Worm (Caenorhabditis elegans) whole organism, L4 larva: ENCODE measurements around the gene lipl-2.

Source experiments
- R02D3.7 ChIP-seq: fragments of 150-350 bp; sonication (generic microtip); optimal IDR thresholded peaks from 3 replicates; lab custom pipeline; 2014; ENCODE audit warnings: missing biosample characterization, missing genetic modification characterization
- T26A8.4 ChIP-seq: fragments of 200-800 bp; sonication (Bioruptor generic); IDR thresholded peaks from 2 replicates; pipeline ENCODE4 v1.3.6; 2022; ENCODE audit warnings: missing genetic modification characterization, missing compliant biosample characterization
- ZK337.2 ChIP-seq: fragments of 200-800 bp; sonication (Bioruptor generic); IDR thresholded peaks from 2 replicates; pipeline ENCODE4 v1.3.6; 2022; ENCODE audit warnings: missing genetic modification reagents, missing genetic modification characterization, missing compliant biosample characterization
- ZK546.5 ChIP-seq, 2 experiments: sonication (generic microtip); optimal IDR thresholded peaks; 2 replicates each; lab custom pipeline; 2017; ENCODE audit warnings: missing biosample characterization in 2 of 2, missing genetic modification characterization in 2 of 2
- arid-1 ChIP-seq: fragments of 200-800 bp; sonication (Bioruptor generic); conservative IDR thresholded peaks from 2 replicates; pipeline ENCODE4 v1.3.6; 2022; ENCODE audit warnings: missing genetic modification reagents, missing genetic modification characterization, missing compliant biosample characterization
- daf-12 ChIP-seq: fragments of 150-350 bp; optimal IDR thresholded peaks from 2 replicates; lab custom pipeline; 2014; ENCODE audit warnings: missing biosample characterization, missing genetic modification reagents, missing genetic modification characterization
- fkh-10 ChIP-seq: fragments of 150-350 bp; optimal IDR thresholded peaks from 2 replicates; lab custom pipeline; 2014; ENCODE audit warnings: missing biosample characterization, missing genetic modification reagents, missing genetic modification characterization
- nhr-111 ChIP-seq: fragments of 200-800 bp; sonication (Bioruptor generic); optimal IDR thresholded peaks from 2 replicates; lab custom pipeline; 2018; ENCODE audit warnings: mild to moderate bottlenecking, missing genetic modification characterization, missing compliant biosample characterization
- set-16 ChIP-seq: fragments of 200-800 bp; sonication (Bioruptor generic); IDR thresholded peaks from 2 replicates; pipeline ENCODE4 v1.3.6; 2022; ENCODE audit warnings: missing genetic modification reagents, missing genetic modification characterization, missing compliant biosample characterization
- snpc-4 ChIP-seq: fragments of 150-350 bp; optimal IDR thresholded peaks from 2 replicates; lab custom pipeline; 2014; ENCODE audit warnings: missing biosample characterization, missing genetic modification characterization
- tra-1 ChIP-seq: fragments of 200-800 bp; sonication (Bioruptor generic); IDR thresholded peaks from 2 replicates; pipeline ENCODE4 v1.3.6; 2022; ENCODE audit warnings: missing genetic modification reagents, missing genetic modification characterization, missing compliant biosample characterization
- unc-130 ChIP-seq: sonication (generic microtip); optimal IDR thresholded peaks from 2 replicates; lab custom pipeline; 2016; ENCODE audit warnings: missing genetic modification reagents, missing genetic modification characterization, missing compliant biosample characterization
- unc-39 ChIP-seq: sonication (generic microtip); optimal IDR thresholded peaks from 2 replicates; lab custom pipeline; 2017; ENCODE audit warnings: missing biosample characterization, missing genetic modification characterization

DNA sequence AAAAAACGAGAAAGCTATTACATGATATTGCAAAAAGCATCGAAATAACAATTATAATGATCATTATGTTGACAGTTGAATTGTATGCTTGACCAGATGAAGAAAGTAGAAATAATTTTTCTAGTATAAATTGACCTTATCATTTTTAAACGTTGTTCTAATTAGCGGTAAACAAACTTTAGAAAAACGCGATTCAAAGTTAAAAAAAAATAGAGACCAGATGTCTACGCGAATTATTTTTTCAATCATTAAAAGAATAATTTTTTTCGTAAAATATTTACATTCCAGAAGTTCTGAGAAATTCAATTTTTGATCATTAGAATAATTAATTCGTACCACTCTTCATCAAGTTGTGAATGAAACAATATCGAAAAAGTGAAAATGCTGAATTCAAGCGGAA, 10.6 kb downstream of the lipl-2 start, which contains the start of gene F46B6.10:
- TF ChIP-seq nhr-111 (GFP tag; lab: Kevin White, UChicago) (no peak), R02D3.7 (no peak), unc-39 (tag; lab: Kevin White, UChicago) (no peak), arid-1 (GFP tag; lab: Robert Waterston, UW) (no peak), snpc-4 (no peak), fkh-10 (GFP tag; lab: Kevin White, UChicago) (no peak), set-16 (no peak), tra-1 (no peak), daf-12 (tag; lab: Kevin White, UChicago) (no peak), unc-130 (GFP tag; lab: Kevin White, UChicago) (no peak), ZK546.5 (tag; optimal IDR thresholded peaks at IDR 0.05; lab: Kevin White, UChicago) (no peak), T26A8.4 (GFP tag; lab: Robert Waterston, UW) (no peak), ZK337.2 (GFP tag; lab: Robert Waterston, UW) (no peak)
